Worm (Caenorhabditis elegans) whole organism, late embryonic: Measurements from ENCODE around the gene K04C2.8.

Experiments
- ama-1 ChIP-seq: fragments of 150-350 bp; optimal IDR thresholded peaks from 2 replicates; lab custom pipeline; 2014
- ceh-31 ChIP-seq: sonication (generic microtip); optimal IDR thresholded peaks from 2 replicates; lab custom pipeline; 2016; ENCODE audit warnings: missing genetic modification characterization, missing compliant biosample characterization
- ceh-48 ChIP-seq: sonication (generic microtip); optimal IDR thresholded peaks from 2 replicates; lab custom pipeline; 2016; ENCODE audit warnings: missing genetic modification characterization, inconsistent platforms, missing compliant biosample characterization
- ceh-9 ChIP-seq: sonication (generic microtip); optimal IDR thresholded peaks from 2 replicates; lab custom pipeline; 2016; ENCODE audit warnings: mild to moderate bottlenecking, missing genetic modification characterization, inconsistent platforms, missing compliant biosample characterization
- dmd-4 ChIP-seq: sonication (generic microtip); optimal IDR thresholded peaks from 2 replicates; lab custom pipeline; 2016; ENCODE audit warnings: borderline replicate concordance, missing genetic modification characterization, missing compliant biosample characterization
- dve-1 ChIP-seq: sonication (generic microtip); optimal IDR thresholded peaks from 2 replicates; lab custom pipeline; 2017; ENCODE audit warnings: antibody characterized with exemption, mild to moderate bottlenecking, missing genetic modification characterization, missing compliant biosample characterization
- fkh-10 ChIP-seq: fragments of 150-350 bp; optimal IDR thresholded peaks from 2 replicates; lab custom pipeline; 2014; ENCODE audit warnings: missing biosample characterization, missing genetic modification reagents, missing genetic modification characterization
- gmeb-2 ChIP-seq: sonication (generic microtip); optimal IDR thresholded peaks from 2 replicates; lab custom pipeline; 2016; ENCODE audit warnings: missing genetic modification characterization, inconsistent platforms, missing compliant biosample characterization
- hlh-15 ChIP-seq: sonication (generic microtip); optimal IDR thresholded peaks from 2 replicates; lab custom pipeline; 2016; ENCODE audit warnings: missing genetic modification characterization, missing compliant biosample characterization
- hlh-30 ChIP-seq: sonication (generic microtip); optimal IDR thresholded peaks from 2 replicates; lab custom pipeline; 2017; ENCODE audit warnings: antibody characterized with exemption, missing genetic modification characterization, missing compliant biosample characterization; ENCODE audit not compliant: insufficient read depth
- sox-4 ChIP-seq: sonication (generic microtip); optimal IDR thresholded peaks from 2 replicates; lab custom pipeline; 2017; ENCODE audit warnings: mild to moderate bottlenecking, missing genetic modification characterization, inconsistent platforms, missing compliant biosample characterization
- unc-42 ChIP-seq: sonication (generic microtip); optimal IDR thresholded peaks from 2 replicates; lab custom pipeline; 2016; ENCODE audit warnings: missing genotype, missing genetic modification characterization, missing compliant biosample characterization
- unc-86 ChIP-seq: sonication (generic microtip); optimal IDR thresholded peaks from 2 replicates; lab custom pipeline; 2016; ENCODE audit warnings: missing genetic modification characterization, missing compliant biosample characterization

DNA sequence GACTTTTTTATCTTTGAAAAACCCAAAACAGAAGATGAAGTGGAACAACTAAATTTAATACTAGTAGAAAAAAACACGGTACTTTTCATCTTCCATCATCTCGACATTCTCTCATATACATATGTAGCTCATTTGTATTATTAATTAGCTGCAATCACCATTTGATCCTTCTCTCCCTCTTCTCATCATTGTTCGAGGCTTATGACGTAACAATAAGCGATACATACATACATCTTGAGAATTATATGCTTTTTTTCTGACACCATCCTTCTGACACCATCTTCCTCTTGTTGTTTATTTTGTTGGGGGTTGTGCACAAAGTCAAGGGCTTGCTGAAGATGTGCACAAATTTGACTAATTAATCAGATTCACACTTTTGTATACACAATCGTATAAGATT is 32.8 kb upstream of the K04C2.8 start:
- TF ChIP-seq fkh-10 (GFP tag; lab: Kevin White, UChicago) (no peak), ceh-31 (tag; lab: Kevin White, UChicago) (no peak), unc-42 (tag; lab: Kevin White, UChicago) (no peak), ama-1 (lab: Kevin White, UChicago) (no peak), hlh-30 (tag; lab: Kevin White, UChicago) (no peak), gmeb-2 (tag; lab: Kevin White, UChicago) (no peak), hlh-15 (tag; lab: Kevin White, UChicago) (no peak), dve-1 (tag; lab: Kevin White, UChicago) (no peak), sox-4 (no peak), dmd-4 (tag; lab: Kevin White, UChicago) (no peak), ceh-48 (tag; lab: Kevin White, UChicago) (no peak), unc-86 (tag; lab: Kevin White, UChicago) (no peak), ceh-9 (no peak)
